Fruit fly (Drosophila melanogaster) whole organism, embryonic: Measurements from ENCODE around the gene ppk13.

Experiments used
- CG2202 ChIP-seq: fragments of 200-800 bp; sonication (Bioruptor generic); optimal IDR thresholded peaks from 2 replicates; lab custom pipeline; 2018; ENCODE audit warnings: missing biosample characterization, mild to moderate bottlenecking, missing genetic modification characterization
- Lhr ChIP-seq: fragments of 200-800 bp; sonication (Bioruptor generic); optimal IDR thresholded peaks from 3 replicates; lab custom pipeline; 2017; ENCODE audit warnings: mild to moderate bottlenecking, missing biosample characterization, missing genetic modification reagents, missing genetic modification characterization
- ash1 ChIP-seq: fragments of 200-800 bp; sonication (Bioruptor generic); optimal IDR thresholded peaks from 2 replicates; lab custom pipeline; 2018; ENCODE audit warnings: missing biosample characterization, mild to moderate bottlenecking, missing genetic modification characterization
- shn ChIP-seq: fragments of 200-800 bp; sonication (Bioruptor generic); optimal IDR thresholded peaks from 3 replicates; lab custom pipeline; 2016; ENCODE audit warnings: missing biosample characterization, missing genetic modification characterization
- tin ChIP-seq: fragments of 200-800 bp; sonication (Bioruptor generic); optimal IDR thresholded peaks from 3 replicates; lab custom pipeline; 2016; ENCODE audit warnings: missing biosample characterization, missing genetic modification characterization

DNA sequence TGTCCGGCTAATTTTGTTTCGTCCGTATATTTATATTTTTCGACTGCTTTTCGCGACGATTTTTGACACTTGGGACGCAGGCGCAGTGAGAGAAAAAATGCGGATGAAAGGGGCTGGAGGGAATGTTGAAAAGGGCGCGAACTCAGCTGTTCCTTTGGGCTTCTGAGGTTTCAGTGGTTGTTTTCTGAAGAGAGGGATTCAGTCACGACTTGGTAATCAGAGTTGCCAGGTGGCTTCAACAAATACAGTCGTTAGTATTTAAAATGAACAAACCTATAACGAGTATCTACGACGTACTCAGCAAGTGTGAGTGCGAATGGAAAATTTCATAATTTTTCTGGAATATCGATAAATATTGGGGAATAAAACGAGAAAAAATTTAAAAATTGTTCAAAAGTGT is 17.1 kb downstream of the ppk13 start, which contains the start of gene CG9265:
- TF ChIP-seq Lhr (GFP tag; lab: Kevin White, UChicago) (no peak), shn (GFP tag; lab: Kevin White, UChicago) (no peak), ash1 (GFP tag; lab: Kevin White, UChicago) (no peak), tin (GFP tag; lab: Kevin White, UChicago) (no peak), CG2202 (tag; lab: Kevin White, UChicago) (no peak)
